Worm (Caenorhabditis elegans): ENCODE data around the gene R07E4.5.

Gene R07E4.5

ce11 chrX:5962560-5962959 lies 9.6 kb upstream of the R07E4.5 start:
- TF ChIP-seq atf-7 (tag; optimal IDR thresholded peaks at IDR 0.05) (no peak), nhr-80 (tag; optimal IDR thresholded peaks at IDR 0.05) (peak; percentile 80)

ce11 chrX:5960872-5961271 lies 7.9 kb upstream of the R07E4.5 start:
- TF ChIP-seq cebp-1 (GFP tag; IDR thresholded peaks at IDR 0.05) (no peak), cebp-1 (tag; optimal IDR thresholded peaks at IDR 0.05) (no peak), die-1 (tag; optimal IDR thresholded peaks at IDR 0.05) (no peak), F22D6.2 (tag; optimal IDR thresholded peaks at IDR 0.05) (no peak), lir-1 (GFP tag; conservative IDR thresholded peaks at IDR 0.05) (no peak), ZK185.1 (tag; optimal IDR thresholded peaks at IDR 0.05; ENCODE audit: poor library complexity, severe bottlenecking) (no peak)

DNA sequence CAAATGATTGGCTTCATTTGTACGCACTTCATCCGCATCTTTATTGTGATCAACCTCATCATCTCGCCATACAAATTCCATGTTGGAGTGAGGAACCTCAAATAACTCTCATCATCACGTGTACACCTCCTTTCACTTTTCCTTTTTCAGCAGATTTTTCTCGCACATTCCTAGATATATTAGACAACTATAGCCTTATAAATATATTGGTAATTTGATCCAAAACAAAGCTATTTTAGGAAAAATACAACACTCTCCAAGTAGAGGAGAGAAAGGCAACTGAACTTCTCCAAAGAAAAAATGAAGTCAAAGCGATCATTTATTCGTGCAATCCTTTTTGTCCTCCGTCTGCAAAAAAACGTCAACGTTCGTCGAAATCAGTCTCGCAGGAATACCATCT lies 5.8 kb upstream of the R07E4.5 start, which contains the start of gene R07E4.1:
R07E4.1 (plus strand) TSS at position 301 of the 400 bp plus-strand sequence.
- TF ChIP-seq unc-130 (GFP tag; optimal IDR thresholded peaks at IDR 0.05) (no peak), egl-44 (GFP tag; IDR thresholded peaks at IDR 0.05) (no peak), lsy-27 (tag; optimal IDR thresholded peaks at IDR 0.05; ENCODE audit: borderline replicate concordance, insufficient read depth) (no peak), F23B12.7 (tag; optimal IDR thresholded peaks at IDR 0.05; ENCODE audit: insufficient read depth) (no peak), gei-17 (GFP tag; optimal IDR thresholded peaks at IDR 0.05) (no peak), ZK185.1 (tag; optimal IDR thresholded peaks at IDR 0.05; ENCODE audit: poor library complexity, severe bottlenecking) (no peak), lin-40 (tag; optimal IDR thresholded peaks at IDR 0.05) (no peak), Y53G8AR.9 (GFP tag; conservative IDR thresholded peaks at IDR 0.05) (no peak), hmg-20 (GFP tag; IDR thresholded peaks at IDR 0.05) (no peak), ztf-6 (GFP tag; IDR thresholded peaks at IDR 0.05) (no peak), ceh-91 (GFP tag; IDR thresholded peaks at IDR 0.05) (no peak), Y67H2A.10 (GFP tag; conservative IDR thresholded peaks at IDR 0.05) (no peak), snpc-1.3 (tag; optimal IDR thresholded peaks at IDR 0.05; ENCODE audit: insufficient read depth) (no peak), nhr-27 (tag; optimal IDR thresholded peaks at IDR 0.05) (no peak), snpc-4 (GFP tag; optimal IDR thresholded peaks at IDR 0.05) (no peak), snpc-4 (tag; optimal IDR thresholded peaks at IDR 0.05) (no peak), mel-28 (tag; optimal IDR thresholded peaks at IDR 0.05; ENCODE audit: borderline replicate concordance) (no peak), Y56A3A.18 (GFP tag; IDR thresholded peaks at IDR 0.05) (no peak), cebp-1 (GFP tag; IDR thresholded peaks at IDR 0.05) (no peak), cebp-1 (tag; optimal IDR thresholded peaks at IDR 0.05) (no peak), mcd-1 (GFP tag; IDR thresholded peaks at IDR 0.05) (no peak)

DNA sequence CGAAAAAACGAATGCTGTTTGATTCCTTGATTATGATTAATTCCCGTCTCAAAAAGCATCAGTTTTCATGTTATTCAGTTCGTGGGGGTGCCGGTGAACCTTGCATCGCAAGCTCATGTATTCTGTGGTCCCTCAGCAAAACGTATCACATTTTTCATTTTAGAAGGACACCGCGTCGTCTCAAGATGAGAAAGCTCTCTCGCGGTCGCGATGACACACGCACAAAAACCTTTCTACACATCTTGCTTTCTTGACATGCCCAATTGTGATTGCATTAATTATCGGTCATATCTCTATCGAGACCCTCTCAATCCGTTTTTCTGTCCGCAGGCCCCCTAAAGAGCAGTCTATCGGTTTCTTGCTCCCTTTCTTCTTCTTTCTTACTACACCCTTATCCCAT lies 3.2 kb upstream of the R07E4.5 start:
- TF ChIP-seq lsl-1 (GFP tag; optimal IDR thresholded peaks at IDR 0.05) (no peak), bed-2 (GFP tag; IDR thresholded peaks at IDR 0.05) (no peak), ztf-25 (GFP tag; IDR thresholded peaks at IDR 0.05) (no peak), efl-1 (GFP tag; optimal IDR thresholded peaks at IDR 0.05) (no peak), Y56A3A.18 (GFP tag; IDR thresholded peaks at IDR 0.05) (no peak), F33H1.4 (GFP tag; IDR thresholded peaks at IDR 0.05) (no peak), nfya-2 (GFP tag; IDR thresholded peaks at IDR 0.05) (no peak), ceh-100 (GFP tag; IDR thresholded peaks at IDR 0.05) (no peak), ceh-58 (GFP tag; IDR thresholded peaks at IDR 0.05) (no peak), egl-44 (GFP tag; IDR thresholded peaks at IDR 0.05) (no peak), B0019.2 (GFP tag; conservative IDR thresholded peaks at IDR 0.05) (no peak), ZK185.1 (tag; optimal IDR thresholded peaks at IDR 0.05; ENCODE audit: poor library complexity, severe bottlenecking) (no peak), F37B4.10 (GFP tag; IDR thresholded peaks at IDR 0.05) (no peak), ets-4 (GFP tag; optimal IDR thresholded peaks at IDR 0.05) (no peak), F55B11.4 (tag; optimal IDR thresholded peaks at IDR 0.05; ENCODE audit: borderline replicate concordance, insufficient read depth) (no peak), let-607 (tag; optimal IDR thresholded peaks at IDR 0.05) (no peak), F49E8.2 (tag; optimal IDR thresholded peaks at IDR 0.05; ENCODE audit: insufficient read depth) (no peak), lin-26 (GFP tag; IDR thresholded peaks at IDR 0.05) (no peak), aptf-2 (GFP tag; conservative IDR thresholded peaks at IDR 0.05) (no peak)
